Fruit fly (Drosophila melanogaster): Measurements from ENCODE around the gene Bre1.

Bre1 gene

DNA sequence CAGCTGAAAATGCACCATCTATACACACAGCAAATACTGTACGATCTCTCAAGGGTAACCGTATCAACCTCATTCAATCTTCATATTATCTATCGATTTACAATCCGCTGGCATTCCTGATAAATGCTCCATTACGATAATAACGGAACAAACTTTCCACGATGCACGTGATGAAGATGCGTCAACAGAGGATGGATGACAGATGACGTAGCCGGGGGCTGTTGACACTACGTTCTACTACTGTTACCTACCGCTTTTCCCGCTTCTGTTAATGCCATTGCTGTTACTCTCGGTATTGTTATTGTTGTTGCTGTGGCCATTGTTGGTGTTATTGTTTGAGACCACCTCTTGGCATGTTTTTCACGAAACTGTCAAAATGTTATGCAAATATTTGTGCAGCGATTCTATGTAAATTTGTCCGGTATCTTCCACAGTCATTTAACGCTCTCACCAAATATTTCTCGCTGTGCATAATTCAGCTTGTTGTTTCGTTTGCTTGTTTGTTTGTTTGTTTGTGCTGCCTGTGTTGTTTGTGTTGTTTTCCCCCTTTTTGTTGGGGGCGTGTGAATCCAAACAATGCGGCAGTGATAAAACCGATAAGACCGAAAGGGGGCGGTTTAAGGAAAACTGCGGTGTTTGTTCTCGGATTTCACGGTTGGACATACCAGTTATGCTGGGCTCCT lies 29.9 kb upstream of the Bre1 start (continued):
- TF ChIP-seq BEAF-32 (GFP tag; optimal IDR thresholded peaks at IDR 0.05) = no peak
- no peak for TF ChIP-seq ham (GFP tag; IDR thresholded peaks at IDR 0.05)
- TF ChIP-seq CG33557 (GFP tag; optimal IDR thresholded peaks at IDR 0.05) = peak; percentile 83
- no peak for TF ChIP-seq CG16813 (GFP tag; IDR thresholded peaks at IDR 0.05; ENCODE audit: partially characterized antibody)
- peak; percentile 35 for TF ChIP-seq CG9817 (tag; optimal IDR thresholded peaks at IDR 0.05)
- TF ChIP-seq H15 (GFP tag; IDR thresholded peaks at IDR 0.05) = no peak
- peak; percentile 79 for TF ChIP-seq caup (GFP tag; optimal IDR thresholded peaks at IDR 0.05; ENCODE audit: severe bottlenecking)
- TF ChIP-seq stc (GFP tag; IDR thresholded peaks at IDR 0.05) = peak; percentile 47; the same call in 1 of the 2 replicates
- TF ChIP-seq hkb (optimal IDR thresholded peaks at IDR 0.05) = no peak
- peak; percentile 83 for TF ChIP-seq hkb (GFP tag; IDR thresholded peaks at IDR 0.05)
- TF ChIP-seq CG34422 (GFP tag; IDR thresholded peaks at IDR 0.05) = no peak
- peak; percentile 78 for TF ChIP-seq bcd (GFP tag; optimal IDR thresholded peaks at IDR 0.05)
- TF ChIP-seq CG12104 (GFP tag; optimal IDR thresholded peaks at IDR 0.05) = peak; percentile 85
- TF ChIP-seq sim (GFP tag; IDR thresholded peaks at IDR 0.05) = 0 out of 2 replicates have a peak, but pooled peaks have one; percentile 36
- TF ChIP-seq emc (GFP tag; optimal IDR thresholded peaks at IDR 0.05) = peak; percentile 19
- peak; percentile 90 for TF ChIP-seq CG9437 (GFP tag; optimal IDR thresholded peaks at IDR 0.05)
- no peak for TF ChIP-seq CG7963 (GFP tag; IDR thresholded peaks at IDR 0.05; ENCODE audit: partially characterized antibody)
- peak; percentile 48 for TF ChIP-seq CG9797 (GFP tag; optimal IDR thresholded peaks at IDR 0.05)
- TF ChIP-seq pho (GFP tag; optimal IDR thresholded peaks at IDR 0.05) = peak; percentile 52
- peak; percentile 87 for TF ChIP-seq CG31441 (GFP tag; IDR thresholded peaks at IDR 0.05)
- TF ChIP-seq CG8944 (GFP tag; optimal IDR thresholded peaks at IDR 0.05) = peak; percentile 80
- TF ChIP-seq ap (GFP tag; IDR thresholded peaks at IDR 0.05) = peak; percentile 40
- TF ChIP-seq CG14860 (GFP tag; IDR thresholded peaks at IDR 0.05; ENCODE audit: partially characterized antibody) = no peak
- peak; percentile 67 for TF ChIP-seq zen (tag; optimal IDR thresholded peaks at IDR 0.05)
- TF ChIP-seq scrt (GFP tag; optimal IDR thresholded peaks at IDR 0.05) = peak; percentile 73
- no peak for TF ChIP-seq Dref (GFP tag; IDR thresholded peaks at IDR 0.05)
- TF ChIP-seq oc (tag; optimal IDR thresholded peaks at IDR 0.05) = peak; percentile 87
- peak; percentile 81 for TF ChIP-seq unpg (GFP tag; optimal IDR thresholded peaks at IDR 0.05)
- no peak for TF ChIP-seq Oaz (GFP tag; IDR thresholded peaks at IDR 0.05)
- TF ChIP-seq da (GFP tag; optimal IDR thresholded peaks at IDR 0.05) = peak; percentile 60
- TF ChIP-seq CG17802 (tag; optimal IDR thresholded peaks at IDR 0.05) = peak; percentile 81
- TF ChIP-seq CG3065 (GFP tag; optimal IDR thresholded peaks at IDR 0.05) = peak; percentile 87
- peak; percentile 59 for TF ChIP-seq CG15269 (tag; optimal IDR thresholded peaks at IDR 0.05)
- TF ChIP-seq Hey (tag; optimal IDR thresholded peaks at IDR 0.05) = peak; percentile 13
- peak; percentile 59 for TF ChIP-seq ken (GFP tag; IDR thresholded peaks at IDR 0.05)
- peak; percentile 63 for TF ChIP-seq crc (GFP tag; optimal IDR thresholded peaks at IDR 0.05)
- no peak for TF ChIP-seq slou (GFP tag; optimal IDR thresholded peaks at IDR 0.05)
- peak; percentile 38 for TF ChIP-seq CG2120 (GFP tag; optimal IDR thresholded peaks at IDR 0.05)
- peak; percentile 76 for TF ChIP-seq Fer3 (tag; optimal IDR thresholded peaks at IDR 0.05)
- TF ChIP-seq Hmx (GFP tag; optimal IDR thresholded peaks at IDR 0.05) = no peak
- TF ChIP-seq Deaf1 (tag; optimal IDR thresholded peaks at IDR 0.05) = peak; percentile 40
- TF ChIP-seq Atf6 (GFP tag; IDR thresholded peaks at IDR 0.05) = peak; percentile 36; the same call in 1 of the 2 replicates
- TF ChIP-seq NC2α (GFP tag; optimal IDR thresholded peaks at IDR 0.05) = peak; percentile 91
- TF ChIP-seq HmgD (GFP tag; optimal IDR thresholded peaks at IDR 0.05) = peak; percentile 55
- peak in 1 of 2 experiments; percentile 72 for TF ChIP-seq eve (GFP tag; optimal IDR thresholded peaks at IDR 0.05)
- TF ChIP-seq Nf-YA (GFP tag; IDR thresholded peaks at IDR 0.05) = peak; percentile 68
- peak; percentile 79 for TF ChIP-seq CG10431 (GFP tag; optimal IDR thresholded peaks at IDR 0.05)
- TF ChIP-seq Dip3 (GFP tag; optimal IDR thresholded peaks at IDR 0.05) = no peak
- TF ChIP-seq CG42726 (GFP tag; IDR thresholded peaks at IDR 0.05; ENCODE audit: partially characterized antibody) = no peak
- peak; percentile 81 for TF ChIP-seq p53 (GFP tag; optimal IDR thresholded peaks at IDR 0.05)

Data from whole organism, embryonic.